Fruit fly (Drosophila melanogaster) whole organism, embryonic: Measurements from ENCODE around the gene Hydr2.

Experiments used
- BEAF-32 ChIP-seq: fragments of 200-800 bp; sonication (Bioruptor generic); optimal IDR thresholded peaks from 3 replicates; lab custom pipeline; 2017; ENCODE audit warnings: missing biosample characterization, missing genetic modification characterization, mild to moderate bottlenecking, moderate library complexity, missing genetic modification reagents
- BtbVII ChIP-seq: fragments of 200-800 bp; sonication (Bioruptor generic); optimal IDR thresholded peaks from 3 replicates; lab custom pipeline; 2017; ENCODE audit warnings: missing biosample characterization, mild to moderate bottlenecking, missing genetic modification characterization
- CG10267 ChIP-seq: fragments of 200-800 bp; sonication (Bioruptor generic); optimal IDR thresholded peaks from 2 replicates; lab custom pipeline; 2018; ENCODE audit warnings: missing biosample characterization, mild to moderate bottlenecking, missing genetic modification characterization, moderate library complexity
- CG11456 ChIP-seq: fragments of 200-800 bp; sonication (Bioruptor generic); IDR thresholded peaks from 3 replicates; pipeline ENCODE4 v1.3.6; 2022; ENCODE audit warnings: missing biosample characterization, missing genetic modification characterization
- CG11696 ChIP-seq: fragments of 200-800 bp; sonication (Bioruptor generic); IDR thresholded peaks from 2 replicates; pipeline ENCODE4 v1.3.6; 2022; ENCODE audit warnings: missing biosample characterization, missing genetic modification characterization
- CG14441 ChIP-seq: fragments of 200-800 bp; sonication (Bioruptor generic); IDR thresholded peaks from 2 replicates; pipeline ENCODE4 v1.3.6; 2022; ENCODE audit warnings: missing biosample characterization, missing genetic modification characterization
- CG14667 ChIP-seq: fragments of 200-800 bp; sonication (Bioruptor generic); IDR thresholded peaks from 2 replicates; pipeline ENCODE4 v1.3.6; 2022; ENCODE audit warnings: missing biosample characterization, missing genetic modification characterization
- CG15073 ChIP-seq: fragments of 200-800 bp; sonication (Bioruptor generic); optimal IDR thresholded peaks from 2 replicates; lab custom pipeline; 2016; ENCODE audit warnings: missing biosample characterization, missing genetic modification characterization
- CG15601 ChIP-seq: fragments of 200-800 bp; sonication (Bioruptor generic); optimal IDR thresholded peaks from 3 replicates; lab custom pipeline; 2019; ENCODE audit warnings: missing biosample characterization, mild to moderate bottlenecking, missing genetic modification characterization, moderate library complexity
- CG17186 ChIP-seq: fragments of 200-800 bp; sonication (Bioruptor generic); optimal IDR thresholded peaks from 3 replicates; lab custom pipeline; 2017; ENCODE audit warnings: missing biosample characterization, missing genetic modification reagents, missing genetic modification characterization
- CG31365 ChIP-seq: fragments of 200-800 bp; sonication (Bioruptor generic); optimal IDR thresholded peaks from 2 replicates; lab custom pipeline; 2018; ENCODE audit warnings: missing biosample characterization, mild to moderate bottlenecking, missing genetic modification characterization
- CG3281 ChIP-seq: fragments of 200-800 bp; sonication (Bioruptor generic); optimal IDR thresholded peaks from 3 replicates; lab custom pipeline; 2017; ENCODE audit warnings: missing biosample characterization, mild to moderate bottlenecking, missing genetic modification characterization
- CG4360 ChIP-seq: fragments of 200-800 bp; sonication (Bioruptor generic); IDR thresholded peaks from 2 replicates; pipeline ENCODE4 v1.3.6; 2022; ENCODE audit warnings: missing biosample characterization, missing genetic modification characterization
- CG4617 ChIP-seq: fragments of 200-800 bp; sonication (Bioruptor generic); optimal IDR thresholded peaks from 3 replicates; lab custom pipeline; 2016; ENCODE audit warnings: missing biosample characterization, missing genetic modification characterization, borderline replicate concordance
- CG6272 ChIP-seq: fragments of 200-800 bp; sonication (Bioruptor generic); IDR thresholded peaks from 2 replicates; pipeline ENCODE4 v1.3.6; 2022; ENCODE audit warnings: missing biosample characterization, missing genetic modification characterization
- CG6654 ChIP-seq: fragments of 200-800 bp; sonication (Bioruptor generic); optimal IDR thresholded peaks from 2 replicates; lab custom pipeline; 2017; ENCODE audit warnings: missing biosample characterization, mild to moderate bottlenecking, missing genetic modification characterization
- CG9727 ChIP-seq: fragments of 200-800 bp; sonication (Bioruptor generic); optimal IDR thresholded peaks from 3 replicates; lab custom pipeline; 2017; ENCODE audit warnings: missing biosample characterization, mild to moderate bottlenecking, missing genetic modification characterization
- CG9797 ChIP-seq: fragments of 200-800 bp; sonication (Bioruptor generic); optimal IDR thresholded peaks from 3 replicates; lab custom pipeline; 2018; ENCODE audit warnings: missing biosample characterization, mild to moderate bottlenecking, missing genetic modification characterization
- CG9876 ChIP-seq: fragments of 200-800 bp; sonication (Bioruptor generic); optimal IDR thresholded peaks from 2 replicates; lab custom pipeline; 2016; ENCODE audit warnings: missing biosample characterization, missing genetic modification characterization
- Doc2 ChIP-seq: fragments of 200-800 bp; sonication (Bioruptor generic); IDR thresholded peaks from 2 replicates; pipeline ENCODE4 v1.3.6; 2022; ENCODE audit warnings: missing biosample characterization, missing genetic modification characterization
- Elba2 ChIP-seq: fragments of 200-800 bp; sonication (Bioruptor generic); optimal IDR thresholded peaks from 3 replicates; lab custom pipeline; 2016; ENCODE audit warnings: missing biosample characterization, missing genetic modification characterization
- GATAe ChIP-seq: fragments of 200-800 bp; sonication (Bioruptor generic); conservative IDR thresholded peaks from 2 replicates; pipeline ENCODE4 v1.3.6; 2022; ENCODE audit warnings: missing biosample characterization, missing genetic modification characterization
- Gug ChIP-seq: fragments of 200-800 bp; sonication (Bioruptor generic); IDR thresholded peaks from 4 replicates; pipeline ENCODE4 v1.3.6; 2022; ENCODE audit warnings: missing biosample characterization, missing genetic modification characterization
- HHEX ChIP-seq: fragments of 200-800 bp; sonication (Bioruptor generic); optimal IDR thresholded peaks from 3 replicates; lab custom pipeline; 2017; ENCODE audit warnings: missing biosample characterization, mild to moderate bottlenecking, missing genetic modification characterization, missing genetic modification reagents
- Hmr ChIP-seq: fragments of 200-800 bp; sonication (Bioruptor generic); optimal IDR thresholded peaks from 3 replicates; lab custom pipeline; 2017; ENCODE audit warnings: mild to moderate bottlenecking, missing biosample characterization, missing genetic modification reagents, missing genetic modification characterization
- Kr ChIP-seq: fragments of 200-800 bp; sonication (Bioruptor generic); optimal IDR thresholded peaks from 2 replicates; lab custom pipeline; 2017; ENCODE audit warnings: missing biosample characterization, mild to moderate bottlenecking, missing genetic modification characterization
- Mad ChIP-seq: fragments of 200-800 bp; sonication (Bioruptor generic); optimal IDR thresholded peaks from 2 replicates; lab custom pipeline; 2016; ENCODE audit warnings: missing biosample characterization, missing genetic modification characterization
- Pdp1 ChIP-seq, 2 experiments: fragments of 200-800 bp; sonication (Bioruptor generic); optimal IDR thresholded peaks; 3 replicates each; lab custom pipeline; 2016; ENCODE audit warnings: missing biosample characterization in 2 of 2, missing genetic modification characterization in 2 of 2, mild to moderate bottlenecking in 1 of 2, moderate library complexity in 1 of 2
- Scr ChIP-seq: fragments of 200-800 bp; sonication (Bioruptor generic); IDR thresholded peaks from 2 replicates; pipeline ENCODE4 v1.3.6; 2022; ENCODE audit warnings: missing biosample characterization, missing genetic modification characterization; ENCODE audit not compliant: partially characterized antibody
- Sry-δ ChIP-seq: fragments of 200-800 bp; sonication (Bioruptor generic); optimal IDR thresholded peaks from 2 replicates; lab custom pipeline; 2016; ENCODE audit warnings: missing biosample characterization, missing genetic modification characterization
- Trl ChIP-seq, 3 experiments: fragments of >200 bp in 2 of 3; fragments of 200-800 bp in 1 of 3; sonication (Bioruptor generic) in 1 of 3; optimal IDR thresholded peaks; 2 replicates in 1 of 3; 3 replicates in 2 of 3; lab custom pipeline; 2016 to 2017; ENCODE audit warnings: missing biosample characterization in 1 of 3, missing genetic modification characterization in 1 of 3
- amos ChIP-seq: fragments of 200-800 bp; sonication (Bioruptor generic); IDR thresholded peaks from 2 replicates; pipeline ENCODE4 v1.3.6; 2022; ENCODE audit warnings: missing biosample characterization, missing genetic modification characterization; ENCODE audit not compliant: partially characterized antibody
- ci ChIP-seq: fragments of 200-800 bp; sonication (Bioruptor generic); IDR thresholded peaks from 3 replicates; pipeline ENCODE4 v1.3.6; 2022; ENCODE audit warnings: missing biosample characterization, missing genetic modification characterization
- disco-r ChIP-seq: fragments of 200-800 bp; sonication (Bioruptor generic); optimal IDR thresholded peaks from 2 replicates; lab custom pipeline; 2016; ENCODE audit warnings: missing biosample characterization, missing genetic modification characterization
- emc ChIP-seq: fragments of 200-800 bp; sonication (Bioruptor generic); optimal IDR thresholded peaks from 2 replicates; lab custom pipeline; 2016; ENCODE audit warnings: missing biosample characterization, missing genetic modification characterization
- eve ChIP-seq, 2 experiments: fragments of >200 bp; optimal IDR thresholded peaks; 2 replicates each; lab custom pipeline; 2017; ENCODE audit warnings: missing biosample characterization in 2 of 2, missing genetic modification characterization in 2 of 2
- gem ChIP-seq: fragments of 200-800 bp; sonication (Bioruptor generic); optimal IDR thresholded peaks from 2 replicates; lab custom pipeline; 2019; ENCODE audit warnings: missing biosample characterization, mild to moderate bottlenecking, missing genetic modification characterization, moderate library complexity
- grau ChIP-seq: fragments of 200-800 bp; optimal IDR thresholded peaks from 3 replicates; lab custom pipeline; 2019; ENCODE audit warnings: missing biosample characterization, mild to moderate bottlenecking, missing genetic modification characterization, moderate library complexity
- jumu ChIP-seq: fragments of 200-800 bp; sonication (Bioruptor generic); optimal IDR thresholded peaks from 3 replicates; lab custom pipeline; 2016; ENCODE audit warnings: missing biosample characterization, missing genetic modification characterization
- pzg ChIP-seq: fragments of 200-800 bp; sonication (Bioruptor generic); optimal IDR thresholded peaks from 3 replicates; lab custom pipeline; 2018; ENCODE audit warnings: missing biosample characterization, mild to moderate bottlenecking, missing genetic modification characterization, moderate library complexity
- rib ChIP-seq: fragments of 200-800 bp; sonication (Bioruptor generic); IDR thresholded peaks from 2 replicates; pipeline ENCODE4 v1.3.6; 2022; ENCODE audit warnings: missing biosample characterization, missing genetic modification characterization
- row ChIP-seq: fragments of 200-800 bp; sonication (Bioruptor generic); IDR thresholded peaks from 3 replicates; pipeline ENCODE4 v1.3.6; 2022; ENCODE audit warnings: missing biosample characterization, missing genetic modification characterization
- sd ChIP-seq: fragments of 200-800 bp; sonication (Bioruptor generic); optimal IDR thresholded peaks from 3 replicates; lab custom pipeline; 2018; ENCODE audit warnings: missing biosample characterization, mild to moderate bottlenecking, missing genetic modification characterization, moderate library complexity
- slou ChIP-seq: fragments of 200-800 bp; sonication (Bioruptor generic); optimal IDR thresholded peaks from 3 replicates; lab custom pipeline; 2016; ENCODE audit warnings: missing biosample characterization, missing genetic modification characterization
- sna ChIP-seq: fragments of 200-800 bp; sonication (Bioruptor generic); IDR thresholded peaks from 2 replicates; pipeline ENCODE4 v1.3.6; 2022; ENCODE audit warnings: missing biosample characterization, missing genetic modification characterization; ENCODE audit not compliant: partially characterized antibody
- unc-4 ChIP-seq: fragments of 200-800 bp; sonication (Bioruptor generic); IDR thresholded peaks from 2 replicates; pipeline ENCODE4 v1.3.6; 2022; ENCODE audit warnings: missing biosample characterization, missing genetic modification characterization; ENCODE audit not compliant: partially characterized antibody

Gene Hydr2

DNA sequence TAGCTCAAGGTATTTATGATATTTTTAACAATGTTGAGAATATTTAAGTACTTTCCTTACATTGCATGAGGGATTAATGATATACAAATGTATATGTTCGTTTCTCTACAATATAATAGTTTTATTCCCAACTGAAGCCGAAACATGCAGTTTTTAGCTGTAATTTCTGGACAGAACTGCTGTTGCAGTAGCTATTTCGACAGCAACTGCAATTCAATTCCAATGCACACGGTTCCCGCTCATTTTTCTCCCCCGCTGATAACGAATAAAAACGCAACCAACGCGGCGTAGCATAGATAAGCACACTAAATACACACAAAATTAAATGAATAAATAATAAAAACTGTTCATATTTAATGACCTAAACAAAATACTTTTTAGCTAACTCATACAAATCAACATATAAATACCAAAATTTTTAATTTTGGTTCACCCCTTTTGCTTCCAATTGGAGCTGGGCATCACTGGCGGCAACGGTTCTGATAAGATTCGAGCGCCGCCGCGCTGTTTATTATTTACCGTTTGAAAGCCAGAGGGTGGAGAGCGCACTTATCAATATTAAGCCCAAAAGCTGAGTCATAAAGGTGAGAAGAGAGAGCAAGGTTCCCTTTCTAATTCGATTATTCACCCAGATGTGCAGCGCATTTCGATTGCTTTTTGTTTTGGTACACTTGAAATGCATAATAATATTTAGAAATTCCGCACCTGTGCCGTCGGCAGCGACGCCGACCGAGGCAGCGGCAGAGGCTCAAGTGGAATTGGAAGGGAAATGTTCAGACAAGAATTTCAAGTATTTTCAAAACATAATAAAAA lies 5.0 kb upstream of the Hydr2 start (continued):
- TF ChIP-seq grau (tag; lab: Kevin White, UChicago) (peak; percentile 40), CG4617 (no peak), Pdp1 (GFP tag; optimal IDR thresholded peaks at IDR 0.05; lab: Kevin White, UChicago) (peak in 1 of 2 experiments; percentile 23), Scr (0 out of 2 replicates have a peak, but pooled peaks have one; percentile 9), CG14667 (GFP tag; lab: Robert Waterston, UW) (no peak), sd (peak; percentile 83), CG15601 (tag; lab: Kevin White, UChicago) (peak; percentile 19), slou (GFP tag; lab: Kevin White, UChicago) (no peak), BtbVII (peak; percentile 8), Hmr (GFP tag; lab: Kevin White, UChicago) (peak; percentile 24), eve (GFP tag; optimal IDR thresholded peaks at IDR 0.05; lab: Kevin White, UChicago) (peak in 1 of 2 experiments; percentile 47), Mad (GFP tag; lab: Kevin White, UChicago) (peak; percentile 35)

DNA sequence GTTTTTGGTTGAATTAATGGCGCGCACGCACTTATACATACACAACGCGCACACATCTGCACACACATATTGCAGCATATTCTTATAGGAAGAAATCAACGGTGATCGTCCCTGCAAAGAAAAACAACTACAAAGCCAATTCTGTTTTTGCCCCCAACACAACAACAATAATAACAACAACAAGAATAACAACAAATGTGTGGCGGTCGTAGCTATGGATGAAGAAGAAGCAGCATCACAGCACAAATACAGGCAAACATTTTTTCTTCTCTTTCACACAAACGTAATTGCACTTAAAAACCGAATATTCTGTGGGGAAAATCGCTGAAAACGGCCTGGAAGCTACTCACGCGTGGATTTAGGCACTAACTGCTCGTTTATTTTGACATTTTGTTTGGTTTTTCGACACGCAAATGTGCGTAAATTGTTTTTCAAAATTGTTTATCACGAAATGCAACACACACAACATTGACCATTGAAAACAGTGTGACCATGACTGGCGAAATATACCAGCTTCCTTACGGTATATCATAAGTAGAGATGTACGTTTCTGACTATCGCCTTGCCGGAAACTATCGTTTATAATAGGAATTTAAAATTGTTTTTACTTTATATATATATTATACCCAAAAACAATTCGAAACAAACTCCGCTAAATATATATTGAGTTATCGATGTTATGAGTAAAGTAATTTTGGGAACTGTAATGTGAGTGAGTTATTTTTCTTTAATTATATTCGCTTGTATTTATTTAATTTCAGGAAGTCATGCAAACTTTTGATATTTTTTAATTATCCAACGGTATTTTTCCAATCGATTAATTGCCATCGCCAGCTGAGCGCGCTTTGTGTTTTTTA lies 4.1 kb upstream of the Hydr2 start, which contains the start of the genes Mad and gkt:
Gene Mad, minus strand, starts transcription at position 500 of the 857 bp plus-strand sequence.
Gene gkt, plus strand, starts transcription at position 807 of the 857 bp plus-strand sequence.
- TF ChIP-seq BEAF-32 = peak; percentile 63
- peak; percentile 40 for TF ChIP-seq Sry-δ
- TF ChIP-seq row (GFP tag; lab: Robert Waterston, UW) = peak; percentile 67
- TF ChIP-seq gem (tag; lab: Kevin White, UChicago) = peak; percentile 4
- no peak for TF ChIP-seq ci (GFP tag; lab: Robert Waterston, UW)
- no peak for TF ChIP-seq CG9876 (GFP tag; lab: Kevin White, UChicago)
- peak; percentile 39 for TF ChIP-seq CG9797
- peak; percentile 37 for TF ChIP-seq pzg (GFP tag; lab: Kevin White, UChicago)
- TF ChIP-seq jumu = no peak
- peak; percentile 48 for TF ChIP-seq amos
- TF ChIP-seq Trl (optimal IDR thresholded peaks at IDR 0.05; lab: Kevin White, UChicago) = no peak
- TF ChIP-seq Trl (GFP tag; optimal IDR thresholded peaks at IDR 0.05; lab: Kevin White, UChicago) = no peak
- no peak for TF ChIP-seq CG31365
- TF ChIP-seq CG11456 (GFP tag; lab: Robert Waterston, UW) = no peak
- TF ChIP-seq GATAe = no peak
- no peak for TF ChIP-seq CG6654 (GFP tag; lab: Kevin White, UChicago)
- no peak for TF ChIP-seq emc
- no peak for TF ChIP-seq HHEX (GFP tag; lab: Kevin White, UChicago)
- peak; percentile 26 for TF ChIP-seq Elba2 (GFP tag; lab: Kevin White, UChicago)
- peak; percentile 92 for TF ChIP-seq CG4360 (GFP tag; lab: Robert Waterston, UW)
- TF ChIP-seq CG10267 (tag; lab: Kevin White, UChicago) = no peak
- no peak for TF ChIP-seq Gug (GFP tag; lab: Robert Waterston, UW)
- TF ChIP-seq CG15073 (GFP tag; lab: Kevin White, UChicago) = no peak
- TF ChIP-seq rib = no peak
- 0 out of 2 replicates have a peak, but pooled peaks have one; percentile 30 for TF ChIP-seq sna (GFP tag; lab: Robert Waterston, UW)
- no peak for TF ChIP-seq CG14441 (GFP tag; lab: Robert Waterston, UW)
- TF ChIP-seq CG3281 = no peak
- no peak for TF ChIP-seq Kr (GFP tag; lab: Kevin White, UChicago)
- TF ChIP-seq CG9727 = no peak
- no peak for TF ChIP-seq Doc2 (GFP tag; lab: Robert Waterston, UW)
- peak; percentile 51 for TF ChIP-seq unc-4 (GFP tag; lab: Robert Waterston, UW)
- no peak for TF ChIP-seq disco-r (GFP tag; lab: Kevin White, UChicago)
- peak; percentile 16 for TF ChIP-seq CG17186
- no peak for TF ChIP-seq CG6272
- TF ChIP-seq CG11696 (GFP tag; lab: Robert Waterston, UW) = no peak
